Fruit fly (Drosophila melanogaster) whole organism, wandering third instar larva: ENCODE measurements around the gene CG32313.
A peak's percentile ranks its signal among the peaks of the same experiment; 100 is the strongest.

Experiments
- Abd-B ChIP-seq: fragments of >200 bp; optimal IDR thresholded peaks from 2 replicates; lab custom pipeline; 2017; ENCODE audit warnings: missing biosample characterization, missing genetic modification characterization
- CG32264 ChIP-seq: fragments of 200-800 bp; sonication (Bioruptor generic); optimal IDR thresholded peaks from 2 replicates; lab custom pipeline; 2016; ENCODE audit warnings: missing biosample characterization, missing genetic modification characterization
- CG9705 ChIP-seq: fragments of 200-800 bp; sonication (Bioruptor generic); optimal IDR thresholded peaks from 2 replicates; lab custom pipeline; 2018; ENCODE audit warnings: missing biosample characterization, mild to moderate bottlenecking, missing genetic modification characterization
- CrebA ChIP-seq: fragments of 200-800 bp; sonication (Bioruptor generic); optimal IDR thresholded peaks from 2 replicates; lab custom pipeline; 2016; ENCODE audit warnings: missing biosample characterization, mild to moderate bottlenecking, missing genetic modification characterization, borderline replicate concordance
- Dif ChIP-seq: fragments of 200-275, 200-300 bp; sonication (Bioruptor generic); optimal IDR thresholded peaks from 2 replicates; lab custom pipeline; 2018; ENCODE audit warnings: missing biosample characterization, missing genetic modification characterization; ENCODE audit not compliant: partially characterized antibody
- GATAd ChIP-seq: sonication (Bioruptor generic); optimal IDR thresholded peaks from 2 replicates; lab custom pipeline; 2016; ENCODE audit warnings: missing biosample characterization, missing genetic modification characterization
- HLH106 ChIP-seq: fragments of 200-800 bp; optimal IDR thresholded peaks from 3 replicates; lab custom pipeline; 2019; ENCODE audit warnings: missing biosample characterization, mild to moderate bottlenecking, missing genetic modification characterization, moderate library complexity
- Hr78 ChIP-seq: fragments of >200 bp; optimal IDR thresholded peaks from 2 replicates; lab custom pipeline; 2017; ENCODE audit warnings: missing biosample characterization, missing genetic modification characterization
- Hr83 ChIP-seq: fragments of 200-300 bp; sonication (Bioruptor generic); optimal IDR thresholded peaks from 2 replicates; lab custom pipeline; 2016; ENCODE audit warnings: missing biosample characterization, mild to moderate bottlenecking, missing genetic modification characterization, moderate library complexity; ENCODE audit not compliant: poor library complexity, severe bottlenecking
- Mio ChIP-seq: sonication (Bioruptor generic); optimal IDR thresholded peaks from 2 replicates; lab custom pipeline; 2016; ENCODE audit warnings: missing biosample characterization, missing genetic modification characterization
- Myc ChIP-seq: fragments of >200 bp; optimal IDR thresholded peaks from 2 replicates; lab custom pipeline; 2017
- OdsH ChIP-seq: fragments of 200-800 bp; sonication (Bioruptor generic); optimal IDR thresholded peaks from 2 replicates; lab custom pipeline; 2016; ENCODE audit warnings: missing biosample characterization, mild to moderate bottlenecking, missing genetic modification characterization
- Rel ChIP-seq, 2 experiments: fragments of 200-800 bp; sonication (Bioruptor generic) in 1 of 2; optimal IDR thresholded peaks; 2 replicates in 1 of 2; 3 replicates in 1 of 2; lab custom pipeline; 2016 to 2019; ENCODE audit warnings: mild to moderate bottlenecking in 2 of 2, missing biosample characterization in 2 of 2, missing genetic modification characterization in 2 of 2, moderate library complexity in 1 of 2
- Sp1 ChIP-seq: fragments of 200-800 bp; sonication (Bioruptor generic); optimal IDR thresholded peaks from 3 replicates; lab custom pipeline; 2019; ENCODE audit warnings: missing biosample characterization, mild to moderate bottlenecking, missing genetic modification characterization, moderate library complexity
- Vsx2 ChIP-seq: fragments of 200-300, 225-300 bp; sonication (Bioruptor generic); optimal IDR thresholded peaks from 2 replicates; lab custom pipeline; 2018; ENCODE audit warnings: missing biosample characterization, missing genetic modification characterization; ENCODE audit not compliant: partially characterized antibody
- br ChIP-seq: fragments of 200-800 bp; sonication (Bioruptor generic); optimal IDR thresholded peaks from 2 replicates; lab custom pipeline; 2016; ENCODE audit warnings: missing biosample characterization, missing genetic modification characterization
- dl ChIP-seq, 2 experiments: fragments of 175-275, 200-275 bp in 1 of 2; fragments of 200-275 bp in 1 of 2; sonication (Bioruptor generic); optimal IDR thresholded peaks; lab custom pipeline; 2018; ENCODE audit warnings: mild to moderate bottlenecking in 2 of 2, missing biosample characterization in 2 of 2, missing genetic modification characterization in 2 of 2, moderate library complexity in 2 of 2; ENCODE audit not compliant: partially characterized antibody in 2 of 2, insufficient read depth in 1 of 2
- dmrt93B ChIP-seq: fragments of 200-800 bp; sonication (Bioruptor generic); optimal IDR thresholded peaks from 2 replicates; lab custom pipeline; 2018; ENCODE audit warnings: missing biosample characterization, mild to moderate bottlenecking, missing genetic modification characterization
- dsf ChIP-seq: sonication (Bioruptor generic); optimal IDR thresholded peaks from 2 replicates; lab custom pipeline; 2016; ENCODE audit warnings: missing biosample characterization, missing genetic modification characterization, borderline replicate concordance
- ey ChIP-seq: fragments of 200-800 bp; sonication (Bioruptor generic); optimal IDR thresholded peaks from 2 replicates; lab custom pipeline; 2016; ENCODE audit warnings: missing biosample characterization, missing genetic modification characterization
- foxo ChIP-seq, 2 experiments: fragments of 200-800 bp; sonication (Bioruptor generic); optimal IDR thresholded peaks; 2 replicates in 1 of 2; 3 replicates in 1 of 2; lab custom pipeline; 2016 to 2017; ENCODE audit warnings: missing biosample characterization in 2 of 2, missing genetic modification characterization in 2 of 2
- fru ChIP-seq: fragments of 200-800 bp; sonication (Bioruptor generic); optimal IDR thresholded peaks from 3 replicates; lab custom pipeline; 2016; ENCODE audit warnings: missing biosample characterization, mild to moderate bottlenecking, missing genetic modification characterization
- h ChIP-seq: fragments of 200-800 bp; sonication (Bioruptor generic); optimal IDR thresholded peaks from 3 replicates; lab custom pipeline; 2016; ENCODE audit warnings: missing biosample characterization, mild to moderate bottlenecking, missing genetic modification characterization
- lola ChIP-seq: fragments of >200 bp; optimal IDR thresholded peaks from 2 replicates; lab custom pipeline; 2017; ENCODE audit warnings: missing biosample characterization, missing genetic modification characterization
- pan ChIP-seq: fragments of >200 bp; optimal IDR thresholded peaks from 2 replicates; lab custom pipeline; 2017
- psq ChIP-seq: fragments of 200-800 bp; sonication (Bioruptor generic); optimal IDR thresholded peaks from 3 replicates; lab custom pipeline; 2017; ENCODE audit warnings: missing biosample characterization, mild to moderate bottlenecking, missing genetic modification characterization, moderate library complexity
- rgr ChIP-seq: fragments of 200-800 bp; sonication (Bioruptor generic); optimal IDR thresholded peaks from 3 replicates; lab custom pipeline; 2016; ENCODE audit warnings: missing biosample characterization, mild to moderate bottlenecking, missing genetic modification characterization
- sage ChIP-seq: fragments of 200-800 bp; sonication (Bioruptor generic); optimal IDR thresholded peaks from 2 replicates; lab custom pipeline; 2016; ENCODE audit warnings: missing biosample characterization, mild to moderate bottlenecking, missing genetic modification characterization
- tai ChIP-seq: sonication (Bioruptor generic); optimal IDR thresholded peaks from 2 replicates; lab custom pipeline; 2016; ENCODE audit warnings: missing biosample characterization, missing genetic modification characterization
- usp ChIP-seq: fragments of >200 bp; optimal IDR thresholded peaks from 2 replicates; lab custom pipeline; 2017; ENCODE audit warnings: missing biosample characterization, missing genetic modification characterization
- woc ChIP-seq: sonication (Bioruptor generic); optimal IDR thresholded peaks from 2 replicates; lab custom pipeline; 2016; ENCODE audit warnings: missing biosample characterization, mild to moderate bottlenecking, missing genetic modification characterization

The CG32313 gene

dm6 chr3L:1578391-1578948 lies 32.9 kb upstream of the CG32313 start:
- no peak for TF ChIP-seq lola (GFP tag; lab: Kevin White, UChicago)
- TF ChIP-seq psq (GFP tag; lab: Kevin White, UChicago), result no peak
- TF ChIP-seq HLH106 (tag; lab: Kevin White, UChicago), result no peak
- no peak for TF ChIP-seq CG9705 (GFP tag; lab: Kevin White, UChicago)
- no peak for TF ChIP-seq dmrt93B (GFP tag; lab: Kevin White, UChicago)
- no peak for TF ChIP-seq ey (GFP tag; lab: Kevin White, UChicago)

dm6 chr3L:1577338-1577737 lies 31.8 kb upstream of the CG32313 start:
- TF ChIP-seq pan, result no peak
- TF ChIP-seq psq (GFP tag; lab: Kevin White, UChicago), result peak; percentile 21

dm6 chr3L:1576489-1577106 lies 31.1 kb upstream of the CG32313 start, which contains the start of gene CG13917:
TSS of gene CG13917 (plus strand) at chr3L:1576699.
- TF ChIP-seq Myc (peak; percentile 32), CrebA (GFP tag; lab: Kevin White, UChicago) (no peak), Vsx2 (no peak), lola (GFP tag; lab: Kevin White, UChicago) (no peak), Rel (GFP tag; optimal IDR thresholded peaks at IDR 0.05; lab: Kevin White, UChicago) (no peak), Rel (tag; optimal IDR thresholded peaks at IDR 0.05; lab: Kevin White, UChicago) (peak; percentile 76), Dif (GFP tag; lab: Kevin White, UChicago) (no peak), h (GFP tag; lab: Kevin White, UChicago) (peak; percentile 13), foxo (GFP tag; optimal IDR thresholded peaks at IDR 0.05; lab: Kevin White, UChicago) (no peak), CG32264 (GFP tag; lab: Kevin White, UChicago) (no peak), Mio (GFP tag; lab: Kevin White, UChicago) (no peak), GATAd (GFP tag; lab: Kevin White, UChicago) (no peak), sage (no peak), Hr83 (GFP tag; lab: Kevin White, UChicago) (no peak)
- TF ChIP-seq, all 38 proteins: peak for 3

- TF ChIP-seq Mio (GFP tag; lab: Kevin White, UChicago), result no peak
- TF ChIP-seq woc (GFP tag; lab: Kevin White, UChicago), result no peak
- TF ChIP-seq rgr, result no peak
- TF ChIP-seq CrebA (GFP tag; lab: Kevin White, UChicago), result no peak
- TF ChIP-seq Myc, result no peak
- TF ChIP-seq dl (GFP tag; optimal IDR thresholded peaks at IDR 0.05; lab: Kevin White, UChicago; ENCODE audit: insufficient read depth in 1 of 2, partially characterized antibody in 2 of 2), result no peak
- TF ChIP-seq CG9705 (GFP tag; lab: Kevin White, UChicago), result no peak
- TF ChIP-seq h (GFP tag; lab: Kevin White, UChicago), result no peak
- TF ChIP-seq usp (GFP tag; lab: Kevin White, UChicago), result no peak
- TF ChIP-seq tai (GFP tag; lab: Kevin White, UChicago), result no peak
Observed at dm6 chr3L:1575731-1576376, 30.3 kb upstream of the CG32313 start.

- TF ChIP-seq pan, result no peak
- TF ChIP-seq rgr, result no peak
- TF ChIP-seq OdsH (GFP tag; lab: Kevin White, UChicago), result no peak
- no peak for TF ChIP-seq Abd-B (GFP tag; lab: Kevin White, UChicago)
- TF ChIP-seq usp (GFP tag; lab: Kevin White, UChicago), result no peak
- TF ChIP-seq lola (GFP tag; lab: Kevin White, UChicago), result no peak
- no peak for TF ChIP-seq br (GFP tag; lab: Kevin White, UChicago)
- TF ChIP-seq psq (GFP tag; lab: Kevin White, UChicago), result no peak
- TF ChIP-seq dsf (GFP tag; lab: Kevin White, UChicago), result no peak
- TF ChIP-seq dmrt93B (GFP tag; lab: Kevin White, UChicago), result no peak
- TF ChIP-seq Myc, result no peak
- no peak for TF ChIP-seq HLH106 (tag; lab: Kevin White, UChicago)
- no peak for TF ChIP-seq CG9705 (GFP tag; lab: Kevin White, UChicago)
- TF ChIP-seq fru, result no peak
- TF ChIP-seq Hr78 (GFP tag; lab: Kevin White, UChicago), result no peak
- TF ChIP-seq Dif (GFP tag; lab: Kevin White, UChicago), result no peak
- no peak for TF ChIP-seq Rel (GFP tag; optimal IDR thresholded peaks at IDR 0.05; lab: Kevin White, UChicago)
- TF ChIP-seq Rel (tag; optimal IDR thresholded peaks at IDR 0.05; lab: Kevin White, UChicago), result no peak
- no peak for TF ChIP-seq ey (GFP tag; lab: Kevin White, UChicago)
- no peak for TF ChIP-seq woc (GFP tag; lab: Kevin White, UChicago)
- no peak for TF ChIP-seq Sp1 (GFP tag; lab: Kevin White, UChicago)
Observed at dm6 chr3L:1573191-1573590, 27.6 kb upstream of the CG32313 start.
